Fruit fly (Drosophila melanogaster): ENCODE data around the gene Ocho.

Gene Ocho

dm6 chr3L:14999284-15000019 lies 24.8 kb downstream of the Ocho start, which contains the start of the genes mRpL39 and Prosbeta2 (continued):
- no peak for TF ChIP-seq trem (tag; optimal IDR thresholded peaks at IDR 0.05)
- no peak for TF ChIP-seq onecut (GFP tag; IDR thresholded peaks at IDR 0.05)
- TF ChIP-seq Deaf1 (tag; optimal IDR thresholded peaks at IDR 0.05): no peak
- TF ChIP-seq ab (GFP tag; optimal IDR thresholded peaks at IDR 0.05): no peak
- no peak for TF ChIP-seq br (optimal IDR thresholded peaks at IDR 0.05)
- no peak for TF ChIP-seq chif (GFP tag; optimal IDR thresholded peaks at IDR 0.05)
- TF ChIP-seq crol (GFP tag; IDR thresholded peaks at IDR 0.05): 0 out of 2 replicates have a peak, but pooled peaks have one; percentile 22
- TF ChIP-seq Bdp1 (GFP tag; optimal IDR thresholded peaks at IDR 0.05): no peak
- TF ChIP-seq hkb (optimal IDR thresholded peaks at IDR 0.05): no peak
- 0 out of 2 replicates have a peak, but pooled peaks have one; percentile 18 for TF ChIP-seq hkb (GFP tag; IDR thresholded peaks at IDR 0.05)
- no peak for TF ChIP-seq CG6683 (GFP tag; optimal IDR thresholded peaks at IDR 0.05)
- TF ChIP-seq hb (GFP tag; IDR thresholded peaks at IDR 0.05; ENCODE audit: partially characterized antibody): peak; percentile 96
- peak; percentile 38; the same call in 1 of the 3 replicates for TF ChIP-seq CG11093 (GFP tag; IDR thresholded peaks at IDR 0.05)
- peak; percentile 10 for TF ChIP-seq CG12391 (tag; optimal IDR thresholded peaks at IDR 0.05)
- TF ChIP-seq ham (GFP tag; IDR thresholded peaks at IDR 0.05): no peak
- TF ChIP-seq prd (optimal IDR thresholded peaks at IDR 0.05): no peak
- TF ChIP-seq prd (GFP tag; IDR thresholded peaks at IDR 0.05): peak; percentile 78
- no peak for TF ChIP-seq ftz-f1 (GFP tag; optimal IDR thresholded peaks at IDR 0.05)
- no peak for TF ChIP-seq da (GFP tag; optimal IDR thresholded peaks at IDR 0.05)
- peak; percentile 75 for TF ChIP-seq lmd (GFP tag; IDR thresholded peaks at IDR 0.05)
- TF ChIP-seq Usf (GFP tag; optimal IDR thresholded peaks at IDR 0.05): no peak
- no peak for TF ChIP-seq NC2β (GFP tag; optimal IDR thresholded peaks at IDR 0.05)
- TF ChIP-seq ken (GFP tag; IDR thresholded peaks at IDR 0.05): peak; percentile 30; the same call in 1 of the 3 replicates
- peak; percentile 68 for TF ChIP-seq sisA (GFP tag; IDR thresholded peaks at IDR 0.05)
- TF ChIP-seq Hsf (GFP tag; optimal IDR thresholded peaks at IDR 0.05): no peak
- TF ChIP-seq fd102C (GFP tag; optimal IDR thresholded peaks at IDR 0.05): no peak
- no peak for TF ChIP-seq CG7786 (GFP tag; optimal IDR thresholded peaks at IDR 0.05)
- peak; percentile 78 for TF ChIP-seq CG11504 (tag; optimal IDR thresholded peaks at IDR 0.05)
- TF ChIP-seq CG10147 (GFP tag; optimal IDR thresholded peaks at IDR 0.05): peak; percentile 73
- no peak for TF ChIP-seq CG7556 (GFP tag; optimal IDR thresholded peaks at IDR 0.05)
- no peak for TF ChIP-seq ems (GFP tag; optimal IDR thresholded peaks at IDR 0.05)
- no peak for TF ChIP-seq Ets97D (GFP tag; optimal IDR thresholded peaks at IDR 0.05)
- TF ChIP-seq Max (GFP tag; optimal IDR thresholded peaks at IDR 0.05): peak; percentile 64
- peak; percentile 82 for TF ChIP-seq Dbx (GFP tag; IDR thresholded peaks at IDR 0.05)
- TF ChIP-seq caup (GFP tag; optimal IDR thresholded peaks at IDR 0.05; ENCODE audit: severe bottlenecking): no peak
- no peak for TF ChIP-seq CG34376 (GFP tag; optimal IDR thresholded peaks at IDR 0.05)
- peak; percentile 60 for TF ChIP-seq Six4 (GFP tag; optimal IDR thresholded peaks at IDR 0.05)
- TF ChIP-seq pum (GFP tag; optimal IDR thresholded peaks at IDR 0.05): no peak
- TF ChIP-seq exex (tag; optimal IDR thresholded peaks at IDR 0.05): no peak
- TF ChIP-seq CG7372 (GFP tag; IDR thresholded peaks at IDR 0.05): peak; percentile 47
- peak; percentile 76 for TF ChIP-seq Xrp1 (GFP tag; IDR thresholded peaks at IDR 0.05)
- TF ChIP-seq E2f2 (GFP tag; IDR thresholded peaks at IDR 0.05): no peak
- peak; percentile 70 for TF ChIP-seq fd96Cb (tag; optimal IDR thresholded peaks at IDR 0.05)
- TF ChIP-seq sc (optimal IDR thresholded peaks at IDR 0.05): no peak
- no peak for TF ChIP-seq sc (GFP tag; optimal IDR thresholded peaks at IDR 0.05)
- TF ChIP-seq CG12942 (GFP tag; optimal IDR thresholded peaks at IDR 0.05): no peak
- no peak for TF ChIP-seq CkIIα-i1 (GFP tag; IDR thresholded peaks at IDR 0.05)
- TF ChIP-seq Dp (GFP tag; optimal IDR thresholded peaks at IDR 0.05): no peak
- no peak for TF ChIP-seq dm (GFP tag; optimal IDR thresholded peaks at IDR 0.05)
- TF ChIP-seq Bteb2 (GFP tag; optimal IDR thresholded peaks at IDR 0.05): no peak
- TF ChIP-seq mam (GFP tag; optimal IDR thresholded peaks at IDR 0.05): no peak
- no peak for TF ChIP-seq HmgD (GFP tag; optimal IDR thresholded peaks at IDR 0.05)
